Worm (Caenorhabditis elegans) whole organism, L4 larva: ENCODE results near the gene ins-12.

Experiments used
- F26F4.8 ChIP-seq: fragments of 200-800 bp; sonication (Bioruptor generic); conservative IDR thresholded peaks from 2 replicates; pipeline ENCODE4 v1.3.6; 2022; ENCODE audit warnings: missing genetic modification characterization, missing compliant biosample characterization
- F37D6.2 ChIP-seq: sonication (generic microtip); optimal IDR thresholded peaks from 2 replicates; lab custom pipeline; 2016; ENCODE audit warnings: mild to moderate bottlenecking, missing genetic modification characterization, missing compliant biosample characterization
- R02D3.7 ChIP-seq: fragments of 150-350 bp; sonication (generic microtip); optimal IDR thresholded peaks from 3 replicates; lab custom pipeline; 2014; ENCODE audit warnings: missing biosample characterization, missing genetic modification characterization
- T20F7.1 ChIP-seq: fragments of 200-800 bp; sonication (Bioruptor generic); optimal IDR thresholded peaks from 2 replicates; lab custom pipeline; 2018; ENCODE audit warnings: mild to moderate bottlenecking, missing genetic modification characterization, missing compliant biosample characterization
- T26A8.4 ChIP-seq: fragments of 200-800 bp; sonication (Bioruptor generic); IDR thresholded peaks from 2 replicates; pipeline ENCODE4 v1.3.6; 2022; ENCODE audit warnings: missing genetic modification characterization, missing compliant biosample characterization
- Y5F2A.4 ChIP-seq: fragments of 200-800 bp; sonication (Bioruptor generic); optimal IDR thresholded peaks from 2 replicates; lab custom pipeline; 2018; ENCODE audit warnings: mild to moderate bottlenecking, missing genetic modification characterization, missing compliant biosample characterization
- aha-1 ChIP-seq: fragments of 150-350 bp; peaks from one replicate; lab custom pipeline; 2014; ENCODE audit warnings: missing biosample characterization, missing genetic modification characterization
- aly-2 ChIP-seq: sonication (generic microtip); optimal IDR thresholded peaks from 2 replicates; lab custom pipeline; 2018; ENCODE audit warnings: missing biosample characterization, missing genetic modification characterization
- ama-1 ChIP-seq: fragments of 150-350 bp; optimal IDR thresholded peaks from 2 replicates; lab custom pipeline; 2014; ENCODE audit warnings: inconsistent platforms, mixed read lengths
- ceh-20 ChIP-seq: fragments of 200-800 bp; sonication (Bioruptor generic); IDR thresholded peaks from 2 replicates; pipeline ENCODE4 v1.3.6; 2022; ENCODE audit warnings: missing genetic modification reagents, missing genetic modification characterization, missing compliant biosample characterization
- ceh-28 ChIP-seq: fragments of 150-350 bp; optimal IDR thresholded peaks from 2 replicates; lab custom pipeline; 2014; ENCODE audit warnings: missing biosample characterization, missing genetic modification reagents, missing genetic modification characterization
- ces-1 ChIP-seq: fragments of 150-350 bp; sonication (generic microtip); optimal IDR thresholded peaks from 4 replicates; lab custom pipeline; 2014; ENCODE audit warnings: missing biosample characterization, missing genetic modification reagents, missing genetic modification characterization
- cey-2 ChIP-seq: sonication (generic microtip); optimal IDR thresholded peaks from 3 replicates; lab custom pipeline; 2017; ENCODE audit warnings: missing genetic modification characterization, mild to moderate bottlenecking, missing compliant biosample characterization, antibody characterized with exemption, borderline replicate concordance; ENCODE audit not compliant: insufficient read depth
- ctbp-1 ChIP-seq: fragments of 200-800 bp; sonication (Bioruptor generic); IDR thresholded peaks from 2 replicates; pipeline ENCODE4 v1.3.6; 2022; ENCODE audit warnings: missing genetic modification reagents, missing genetic modification characterization, missing compliant biosample characterization
- daf-16 ChIP-seq, 3 experiments: sonication (generic microtip); optimal IDR thresholded peaks; 2 replicates each; lab custom pipeline; 2016 to 2017; ENCODE audit warnings: missing genetic modification characterization in 3 of 3, missing genetic modification reagents in 3 of 3, mild to moderate bottlenecking in 2 of 3, missing compliant biosample characterization in 2 of 3, missing biosample characterization in 1 of 3, moderate library complexity in 1 of 3
- duxl-1 ChIP-seq: sonication (generic microtip); optimal IDR thresholded peaks from 2 replicates; lab custom pipeline; 2016; ENCODE audit warnings: mild to moderate bottlenecking, missing genetic modification characterization, moderate library complexity, missing compliant biosample characterization; ENCODE audit not compliant: poor library complexity
- dve-1 ChIP-seq: sonication (generic microtip); optimal IDR thresholded peaks from 2 replicates; lab custom pipeline; 2017; ENCODE audit warnings: antibody characterized with exemption, mild to moderate bottlenecking, missing genetic modification characterization, missing compliant biosample characterization; ENCODE audit not compliant: insufficient read depth
- egl-43 ChIP-seq: fragments of 200-800 bp; sonication (Bioruptor generic); IDR thresholded peaks from 2 replicates; pipeline ENCODE4 v1.3.6; 2022; ENCODE audit warnings: missing genetic modification reagents, missing genetic modification characterization, missing compliant biosample characterization
- fkh-10 ChIP-seq: fragments of 150-350 bp; optimal IDR thresholded peaks from 2 replicates; lab custom pipeline; 2014; ENCODE audit warnings: missing biosample characterization, missing genetic modification reagents, missing genetic modification characterization
- fos-1 ChIP-seq: fragments of 150-350 bp; optimal IDR thresholded peaks from 2 replicates; lab custom pipeline; 2014; ENCODE audit warnings: missing biosample characterization, missing genetic modification characterization
- hlh-11 ChIP-seq: fragments of 200-800 bp; sonication (Bioruptor generic); optimal IDR thresholded peaks from 2 replicates; lab custom pipeline; 2018; ENCODE audit warnings: mild to moderate bottlenecking, missing genetic modification characterization, missing compliant biosample characterization
- hlh-30 ChIP-seq: sonication (generic microtip); optimal IDR thresholded peaks from 2 replicates; lab custom pipeline; 2017; ENCODE audit warnings: antibody characterized with exemption, mild to moderate bottlenecking, missing genetic modification characterization, missing compliant biosample characterization; ENCODE audit not compliant: insufficient read depth
- hmg-1.1 ChIP-seq: fragments of 200-800 bp; sonication (Bioruptor generic); IDR thresholded peaks from 2 replicates; pipeline ENCODE4 v1.3.6; 2022; ENCODE audit warnings: missing genetic modification reagents, missing genetic modification characterization, missing compliant biosample characterization
- lin-13 ChIP-seq: fragments of 150-350 bp; optimal IDR thresholded peaks from 2 replicates; lab custom pipeline; 2014; ENCODE audit warnings: missing biosample characterization, missing genetic modification reagents, missing genetic modification characterization
- lin-15B ChIP-seq: fragments of 150-350 bp; sonication (generic microtip); optimal IDR thresholded peaks from 3 replicates; lab custom pipeline; 2014; ENCODE audit warnings: missing biosample characterization, missing genetic modification characterization
- lin-38 ChIP-seq: fragments of 200-800 bp; sonication (Bioruptor generic); IDR thresholded peaks from 2 replicates; pipeline ENCODE4 v1.3.6; 2022; ENCODE audit warnings: missing genetic modification reagents, missing genetic modification characterization, missing compliant biosample characterization
- lin-39 ChIP-seq: fragments of 150-350 bp; optimal IDR thresholded peaks from 2 replicates; lab custom pipeline; 2014; ENCODE audit warnings: missing biosample characterization, missing genetic modification reagents, missing genetic modification characterization
- lsy-2 ChIP-seq, 2 experiments: fragments of 150-350 bp in 1 of 2; sonication (generic microtip) in 1 of 2; optimal IDR thresholded peaks; 2 replicates each; lab custom pipeline; 2014 to 2017; ENCODE audit warnings: missing biosample characterization in 2 of 2, missing genetic modification characterization in 2 of 2
- mep-1 ChIP-seq: fragments of 150-350 bp; sonication (generic microtip); optimal IDR thresholded peaks from 3 replicates; lab custom pipeline; 2014; ENCODE audit warnings: missing biosample characterization, missing genetic modification characterization
- mes-2 ChIP-seq: sonication (generic microtip); optimal IDR thresholded peaks from 2 replicates; lab custom pipeline; 2016; ENCODE audit warnings: missing genotype, mild to moderate bottlenecking, missing genetic modification characterization, missing compliant biosample characterization; ENCODE audit not compliant: poor library complexity, severe bottlenecking
- nhr-11 ChIP-seq: fragments of 150-350 bp; optimal IDR thresholded peaks from 2 replicates; lab custom pipeline; 2014; ENCODE audit warnings: missing biosample characterization, missing genetic modification characterization
- nhr-25 ChIP-seq: sonication (generic microtip); optimal IDR thresholded peaks from 2 replicates; lab custom pipeline; 2017; ENCODE audit warnings: missing genetic modification characterization, mild to moderate bottlenecking, missing compliant biosample characterization, antibody characterized with exemption, moderate library complexity, borderline replicate concordance; ENCODE audit not compliant: insufficient read depth
- nhr-41 ChIP-seq: fragments of 200-800 bp; sonication (Bioruptor generic); IDR thresholded peaks from 2 replicates; pipeline ENCODE4 v1.3.6; 2022; ENCODE audit warnings: missing genetic modification reagents, missing genetic modification characterization, missing compliant biosample characterization
- nhr-76 ChIP-seq: fragments of 150-350 bp; optimal IDR thresholded peaks from 2 replicates; lab custom pipeline; 2014; ENCODE audit warnings: missing biosample characterization, missing genetic modification characterization
- pha-4 ChIP-seq, 2 experiments: fragments of 150-350 bp in 1 of 2; fragments of 200-800 bp in 1 of 2; sonication (Bioruptor generic) in 1 of 2; IDR thresholded peaks in 1 of 2; optimal IDR thresholded peaks in 1 of 2; 2 replicates each; pipeline versions ENCODE4 v1.3.6 to Lab custom; 2014 to 2022; ENCODE audit warnings: missing genetic modification characterization in 2 of 2, missing genetic modification reagents in 2 of 2, missing biosample characterization in 1 of 2, missing compliant biosample characterization in 1 of 2
- php-3 ChIP-seq: fragments of 200-800 bp; sonication (Bioruptor generic); IDR thresholded peaks from 2 replicates; pipeline ENCODE4 v1.3.6; 2022; ENCODE audit warnings: missing genetic modification reagents, missing genetic modification characterization, missing compliant biosample characterization
- sdz-12 ChIP-seq: fragments of 200-800 bp; sonication (Bioruptor generic); optimal IDR thresholded peaks from 2 replicates; lab custom pipeline; 2018; ENCODE audit warnings: mild to moderate bottlenecking, missing genetic modification characterization, missing compliant biosample characterization
- snpc-1.2 ChIP-seq: fragments of 200-800 bp; sonication (Bioruptor generic); IDR thresholded peaks from 2 replicates; pipeline ENCODE4 v1.3.6; 2022; ENCODE audit warnings: missing genetic modification reagents, missing genetic modification characterization, missing compliant biosample characterization
- snpc-4 ChIP-seq: fragments of 150-350 bp; optimal IDR thresholded peaks from 2 replicates; lab custom pipeline; 2014; ENCODE audit warnings: missing biosample characterization, missing genetic modification characterization
- unc-130 ChIP-seq: sonication (generic microtip); optimal IDR thresholded peaks from 2 replicates; lab custom pipeline; 2016; ENCODE audit warnings: missing genetic modification reagents, missing genetic modification characterization, missing compliant biosample characterization
- unc-62 ChIP-seq, 3 experiments: fragments of 150-350 bp in 1 of 3; sonication (generic microtip); optimal IDR thresholded peaks in 2 of 3; peaks in 1 of 3; 1 replicate in 1 of 3; 2 replicates in 2 of 3; lab custom pipeline; 2014 to 2017; ENCODE audit warnings: missing biosample characterization in 3 of 3, missing genetic modification characterization in 3 of 3, missing genetic modification reagents in 3 of 3, missing genotype in 1 of 3
- zag-1 ChIP-seq: fragments of 150-350 bp; optimal IDR thresholded peaks from 2 replicates; lab custom pipeline; 2014; ENCODE audit warnings: missing biosample characterization, missing genetic modification characterization
- zfp-2 ChIP-seq: sonication (generic microtip); optimal IDR thresholded peaks from 2 replicates; lab custom pipeline; 2016; ENCODE audit warnings: mild to moderate bottlenecking, missing genetic modification characterization, missing compliant biosample characterization
- zfp-3 ChIP-seq: fragments of 200-800 bp; sonication (Bioruptor generic); conservative IDR thresholded peaks from 2 replicates; pipeline ENCODE4 v1.3.6; 2022; ENCODE audit warnings: missing genetic modification reagents, missing genetic modification characterization, missing compliant biosample characterization
- zip-11 ChIP-seq: fragments of 200-800 bp; sonication (Bioruptor generic); IDR thresholded peaks from 2 replicates; pipeline ENCODE4 v1.3.6; 2022; ENCODE audit warnings: missing genetic modification characterization, missing compliant biosample characterization
- ztf-7 ChIP-seq: fragments of 150-350 bp; optimal IDR thresholded peaks from 2 replicates; lab custom pipeline; 2014; ENCODE audit warnings: missing biosample characterization, missing genetic modification characterization

Gene ins-12

DNA sequence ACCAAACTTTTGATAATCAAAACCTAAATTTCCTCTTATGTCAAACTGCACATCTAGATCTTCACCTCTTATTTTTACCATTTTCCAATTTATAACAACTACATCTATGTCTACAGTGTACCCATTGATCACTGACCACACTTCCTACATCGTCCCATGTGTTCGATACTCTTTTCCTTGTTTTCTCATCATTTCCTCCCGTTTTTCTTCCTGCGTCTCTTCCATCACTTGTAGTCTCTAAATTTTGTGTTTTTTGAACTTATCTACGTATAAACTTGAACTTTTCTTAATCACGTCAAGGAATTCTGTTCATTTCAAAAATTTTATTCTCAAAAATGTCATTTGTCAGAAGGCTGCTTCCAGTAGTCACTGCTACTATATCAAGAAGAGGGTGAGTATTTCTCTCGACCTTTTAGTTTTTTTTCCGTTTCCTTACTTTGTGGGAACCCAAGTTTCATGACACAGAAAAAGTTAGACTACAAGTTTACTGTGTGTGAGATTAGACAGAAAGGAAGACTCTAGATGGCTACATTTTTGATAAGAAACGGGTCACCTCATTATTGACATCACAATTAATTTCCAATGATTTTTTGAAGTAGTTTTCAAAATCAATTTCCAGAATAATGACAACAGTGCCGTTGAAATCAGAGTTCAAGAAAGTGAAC, 17.8 kb downstream of the ins-12 start (continued):
- peak; percentile 22 for TF ChIP-seq mes-2
- peak; percentile 7 for TF ChIP-seq lin-13 (GFP tag; lab: Kevin White, UChicago)
- TF ChIP-seq daf-16 (GFP tag; optimal IDR thresholded peaks at IDR 0.05; lab: Kevin White, UChicago), result peak in 1 of 2 experiments; percentile 0
- peak; percentile 75 for TF ChIP-seq daf-16 (tag; optimal IDR thresholded peaks at IDR 0.05; lab: Kevin White, UChicago)
- peak; percentile 71 for TF ChIP-seq cey-2 (tag; lab: Kevin White, UChicago)

DNA sequence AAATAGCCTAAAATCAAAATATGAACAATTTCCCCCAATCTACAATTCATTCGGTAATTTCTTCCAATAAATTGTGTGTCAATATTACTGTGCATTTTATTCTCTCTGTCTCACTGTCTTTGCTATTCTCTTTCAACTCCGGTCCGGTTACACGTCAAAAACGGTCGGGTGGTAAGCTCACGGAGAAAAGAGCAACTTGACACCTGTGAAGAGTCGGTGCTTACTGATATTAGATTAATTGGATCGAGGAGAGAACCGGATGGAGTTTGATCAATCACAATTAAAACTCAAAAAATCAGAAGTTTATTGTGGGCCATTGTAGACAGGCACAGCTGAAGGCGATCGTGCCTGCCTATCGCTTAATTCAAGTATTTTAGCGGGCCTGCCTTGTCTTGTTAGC, 20.5 kb downstream of the ins-12 start:
- TF ChIP-seq aha-1 (tag; lab: Kevin White, UChicago) (peak; percentile 56), fkh-10 (no peak), nhr-11 (no peak), pha-4 (GFP tag; IDR thresholded peaks at IDR 0.05; lab: Robert Waterston, UW) (no peak), pha-4 (tag; optimal IDR thresholded peaks at IDR 0.05; lab: Kevin White, UChicago) (no peak), ama-1 (lab: Kevin White, UChicago) (no peak), zag-1 (no peak), T26A8.4 (GFP tag; lab: Robert Waterston, UW) (peak; percentile 60; the same call in 1 of the 2 replicates), fos-1 (tag; lab: Kevin White, UChicago) (no peak), dve-1 (peak; percentile 17), ctbp-1 (GFP tag; lab: Robert Waterston, UW) (0 out of 2 replicates have a peak, but pooled peaks have one; percentile 15), hmg-1.1 (GFP tag; lab: Robert Waterston, UW) (no peak), aly-2 (tag; lab: Kevin White, UChicago) (no peak), unc-62 (GFP tag; optimal IDR thresholded peaks at IDR 0.05 in 1 of 2; lab: Kevin White, UChicago) (no peak), unc-62 (tag; optimal IDR thresholded peaks at IDR 0.05; lab: Kevin White, UChicago) (no peak), ceh-20 (GFP tag; lab: Robert Waterston, UW) (no peak), F26F4.8 (GFP tag; lab: Robert Waterston, UW) (no peak), R02D3.7 (tag; lab: Kevin White, UChicago) (no peak), unc-130 (GFP tag; lab: Kevin White, UChicago) (no peak), lin-15B (tag; lab: Kevin White, UChicago) (no peak), snpc-4 (tag; lab: Kevin White, UChicago) (no peak), nhr-41 (GFP tag; lab: Robert Waterston, UW) (no peak), nhr-76 (tag; lab: Kevin White, UChicago) (no peak), zfp-3 (GFP tag; lab: Robert Waterston, UW) (peak; percentile 83; the same call in 1 of the 2 replicates), F37D6.2 (tag; lab: Kevin White, UChicago) (no peak), zip-11 (GFP tag; lab: Robert Waterston, UW) (no peak), snpc-1.2 (GFP tag; lab: Robert Waterston, UW) (no peak), ceh-28 (no peak), php-3 (no peak), sdz-12 (no peak), lin-38 (peak; percentile 28), Y5F2A.4 (no peak), hlh-11 (no peak), duxl-1 (tag; lab: Kevin White, UChicago) (no peak), nhr-25 (no peak), ztf-7 (tag; lab: Kevin White, UChicago) (no peak), zfp-2 (tag; lab: Kevin White, UChicago) (no peak), cey-2 (tag; lab: Kevin White, UChicago) (no peak), ces-1 (GFP tag; lab: Kevin White, UChicago) (no peak), T20F7.1 (peak; percentile 2), egl-43 (GFP tag; lab: Robert Waterston, UW) (no peak), mep-1 (tag; lab: Kevin White, UChicago) (peak; percentile 42), lsy-2 (tag; optimal IDR thresholded peaks at IDR 0.05; lab: Kevin White, UChicago) (peak in 1 of 2 experiments; percentile 30), lin-39 (tag; lab: Kevin White, UChicago) (no peak), hlh-30 (tag; lab: Kevin White, UChicago) (no peak)
